Worm (Caenorhabditis elegans): ENCODE measurements around the gene F15E6.9.

ce11 chrIV:4289267-4289666, 9.6 kb downstream of the F15E6.9 start, which contains the start of gene F15E6.5:
- no peak for TF ChIP-seq ztf-11 (tag; optimal IDR thresholded peaks at IDR 0.05)
- no peak for TF ChIP-seq nhr-11 (tag; optimal IDR thresholded peaks at IDR 0.05)
- TF ChIP-seq mml-1 (tag; optimal IDR thresholded peaks at IDR 0.05) = no peak
- no peak for TF ChIP-seq fos-1 (tag; optimal IDR thresholded peaks at IDR 0.05)
- TF ChIP-seq nfya-1 (tag; optimal IDR thresholded peaks at IDR 0.05; ENCODE audit: insufficient read depth) = no peak
- no peak for TF ChIP-seq zag-1 (tag; optimal IDR thresholded peaks at IDR 0.05)
- no peak for TF ChIP-seq fkh-10 (GFP tag; optimal IDR thresholded peaks at IDR 0.05)

All from whole organism, L3 larva.